Fruit fly (Drosophila melanogaster): ENCODE data around the gene Gs1l.

Gene Gs1l

DNA sequence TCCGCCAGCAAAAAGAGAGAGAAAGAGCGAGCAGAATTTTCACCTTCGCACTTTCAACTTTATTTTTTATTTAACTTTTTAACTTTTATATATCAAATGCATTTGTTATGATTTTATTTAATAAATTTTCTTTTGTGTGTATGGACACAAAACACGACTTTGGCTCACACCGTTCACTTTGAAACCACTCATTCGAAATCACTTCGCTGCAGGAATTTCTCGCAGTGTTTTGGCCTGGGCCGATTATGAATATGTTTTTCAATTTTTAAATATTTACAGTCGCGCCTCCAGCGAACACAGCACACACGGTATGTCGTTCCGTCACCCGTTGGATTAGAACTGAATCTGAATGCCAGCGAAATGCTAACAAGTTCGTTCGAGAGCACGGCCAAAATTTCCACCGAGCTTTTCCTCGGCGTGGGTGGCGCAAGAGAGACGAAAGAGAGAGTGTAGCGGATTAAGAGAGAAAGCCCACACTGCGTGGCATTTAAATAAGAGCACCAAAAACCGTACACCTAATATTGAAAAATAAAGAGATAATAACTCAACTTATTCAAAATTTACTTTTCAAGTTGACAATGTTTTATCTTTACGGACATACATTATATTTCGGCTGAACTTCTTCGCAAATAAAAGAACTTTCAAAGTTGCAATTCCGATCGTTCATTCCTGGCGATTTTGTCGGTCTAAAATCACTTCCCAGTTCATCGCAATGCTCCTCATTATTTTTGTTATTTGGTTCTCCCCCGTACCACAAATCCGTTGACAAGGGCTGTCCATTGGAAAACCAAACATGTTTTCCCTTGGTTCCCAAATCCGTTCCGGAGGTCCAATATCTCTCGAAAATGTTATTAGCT, 15.5 kb downstream of the Gs1l start, which contains the start of gene CG15431:
Gene CG15431 (minus strand): TSS at position 402 of the 857 bp plus-strand sequence.
- no peak for TF ChIP-seq CG17801 (GFP tag; optimal IDR thresholded peaks at IDR 0.05; ENCODE audit: partially characterized antibody)

DNA sequence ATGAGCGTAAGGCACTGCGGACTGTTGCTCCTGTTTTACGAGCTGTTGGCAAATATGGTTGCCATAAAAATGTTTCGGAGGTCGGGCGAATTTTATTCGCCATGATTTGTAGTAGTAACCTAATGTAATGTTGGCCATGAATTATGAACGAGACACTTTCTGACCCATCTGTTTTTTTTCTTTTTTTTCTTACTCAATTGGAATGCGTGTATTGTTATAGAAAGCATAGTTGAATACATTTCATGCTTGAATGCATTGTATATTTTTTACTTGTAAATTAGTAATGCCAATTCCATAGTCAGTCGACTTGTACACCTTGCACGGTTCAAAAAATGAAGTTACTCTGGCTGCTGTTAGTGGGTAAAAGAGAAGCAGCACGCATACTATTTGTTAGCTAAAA, 19.1 kb downstream of the Gs1l start, which contains the start of gene CG43056:
Gene CG43056 (plus strand): TSS at position 301 of the 400 bp plus-strand sequence.
- no peak for TF ChIP-seq CG17801 (GFP tag; optimal IDR thresholded peaks at IDR 0.05; ENCODE audit: partially characterized antibody)

DNA sequence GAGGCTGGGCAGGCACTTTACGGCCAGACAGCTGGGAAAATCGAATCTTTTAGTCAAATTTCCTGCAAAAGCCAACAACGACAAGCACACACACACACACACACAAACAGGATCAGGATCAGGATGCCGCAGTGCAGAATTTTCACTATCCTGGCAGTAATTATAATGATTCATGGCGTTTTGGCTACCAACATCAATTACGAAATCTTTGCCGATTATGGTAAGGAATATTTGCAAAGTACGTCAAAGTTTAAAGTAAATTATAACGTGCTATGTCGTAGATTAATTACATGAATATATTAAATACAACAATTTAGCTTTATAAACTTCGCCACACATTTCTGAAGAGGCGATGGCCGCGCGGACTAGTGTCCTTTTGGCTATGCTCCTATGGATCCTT, 23.0 kb downstream of the Gs1l start, which contains the start of the genes CG34177 and CG34178:
Gene CG34177 (plus strand): TSS at position 301 of the 400 bp plus-strand sequence.
Gene CG34178 (plus strand): TSS at position 301 of the 400 bp plus-strand sequence.
- TF ChIP-seq CG17801 (GFP tag; optimal IDR thresholded peaks at IDR 0.05; ENCODE audit: partially characterized antibody): no peak

DNA sequence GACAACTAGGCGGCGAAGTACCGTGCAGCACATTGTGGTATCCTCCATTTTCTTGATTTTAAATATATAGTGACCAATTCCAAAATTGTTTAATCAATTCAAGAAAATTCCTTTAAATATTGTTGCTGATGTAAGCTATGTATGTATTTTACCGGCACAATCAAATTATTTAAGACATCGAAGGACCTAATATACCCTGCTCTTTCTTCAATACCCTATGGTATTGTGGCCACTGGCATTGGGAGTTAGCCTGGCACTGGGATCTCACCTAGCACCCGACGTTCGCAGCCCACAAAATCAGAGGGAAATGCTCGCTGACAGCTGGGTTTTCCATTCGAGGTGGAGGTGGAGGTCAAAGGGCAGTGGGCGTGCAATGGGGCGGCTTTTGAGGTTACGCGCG, 34.5 kb downstream of the Gs1l start:
- TF ChIP-seq CG17801 (GFP tag; optimal IDR thresholded peaks at IDR 0.05; ENCODE audit: partially characterized antibody): no peak

DNA sequence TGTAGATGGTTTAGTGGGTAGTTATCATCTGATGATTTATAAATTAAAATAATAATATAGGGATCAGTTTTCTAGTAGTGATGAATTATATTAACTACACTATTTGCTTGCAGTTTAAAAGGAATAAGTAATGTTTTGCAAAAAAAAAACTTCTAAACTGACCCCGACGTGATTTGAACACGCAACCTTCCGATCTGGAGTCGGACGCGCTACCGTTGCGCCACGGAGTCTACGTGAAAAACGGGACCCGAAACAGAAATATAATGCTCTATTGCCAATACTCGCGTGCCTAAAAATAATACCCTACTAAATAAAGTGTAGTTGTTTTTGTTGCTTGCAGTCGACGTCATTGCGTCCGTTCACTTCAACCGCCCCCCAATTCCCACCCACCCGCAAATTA, 37.8 kb downstream of the Gs1l start:
- no peak for TF ChIP-seq CG17801 (GFP tag; optimal IDR thresholded peaks at IDR 0.05; ENCODE audit: partially characterized antibody)

DNA sequence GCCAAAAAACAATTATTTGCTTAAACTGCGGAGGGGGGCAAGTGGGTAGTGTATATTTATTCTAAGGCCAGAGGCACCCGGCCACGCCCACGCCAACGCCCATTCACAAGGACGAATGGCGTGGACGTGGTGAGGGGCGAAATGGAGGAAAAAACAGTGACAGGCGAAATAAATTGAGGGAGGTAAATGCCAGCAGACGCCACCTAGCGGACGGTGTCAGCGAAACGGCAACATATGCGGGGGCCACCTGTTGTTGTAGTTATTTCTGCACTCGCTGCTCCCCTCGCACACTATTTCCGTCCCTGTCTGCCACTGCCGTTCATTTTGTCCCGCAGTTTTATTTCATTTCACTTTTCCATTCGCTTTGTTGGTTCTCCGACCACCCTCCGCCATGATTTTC, 38.6 kb downstream of the Gs1l start:
- no peak for TF ChIP-seq CG17801 (GFP tag; optimal IDR thresholded peaks at IDR 0.05; ENCODE audit: partially characterized antibody)

DNA sequence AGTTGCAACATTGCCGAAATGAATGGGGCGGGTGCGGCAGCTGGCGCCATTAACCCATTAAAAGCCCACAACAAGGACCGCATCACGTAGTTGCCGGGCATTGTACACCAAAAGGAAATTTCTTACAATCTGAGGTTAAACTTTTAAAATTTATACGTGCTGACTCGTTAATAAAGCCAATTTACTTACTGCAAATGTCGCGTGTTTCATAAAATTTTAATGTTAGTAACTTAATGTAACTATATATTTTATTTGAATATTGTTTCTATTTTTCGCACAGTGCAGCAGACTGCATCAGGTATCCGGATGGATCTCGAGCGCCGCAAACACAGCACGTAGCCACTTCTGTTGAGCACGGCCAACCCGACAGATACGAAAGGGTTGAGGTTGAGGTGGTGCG, 39.7 kb downstream of the Gs1l start:
- TF ChIP-seq CG17801 (GFP tag; optimal IDR thresholded peaks at IDR 0.05; ENCODE audit: partially characterized antibody): no peak

DNA sequence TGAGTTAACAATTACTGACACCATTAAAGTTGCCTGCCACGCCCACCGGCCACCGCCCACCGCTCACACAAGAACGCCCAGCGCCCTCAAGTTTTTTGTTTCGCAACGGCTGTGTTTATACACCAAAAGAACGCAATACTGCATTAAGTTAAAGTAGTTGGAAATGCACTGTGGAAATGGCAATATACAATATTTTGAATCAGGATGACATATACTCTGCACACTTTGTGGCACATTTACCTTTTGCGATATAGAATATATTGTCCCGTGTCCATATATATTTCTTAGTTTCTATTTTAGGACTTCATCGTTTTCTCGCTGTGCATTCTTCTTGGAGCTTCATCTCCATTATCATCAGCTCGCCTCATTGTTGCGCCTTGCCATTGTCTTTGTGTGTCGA, 40.5 kb downstream of the Gs1l start:
- TF ChIP-seq CG17801 (GFP tag; optimal IDR thresholded peaks at IDR 0.05; ENCODE audit: partially characterized antibody): no peak

DNA sequence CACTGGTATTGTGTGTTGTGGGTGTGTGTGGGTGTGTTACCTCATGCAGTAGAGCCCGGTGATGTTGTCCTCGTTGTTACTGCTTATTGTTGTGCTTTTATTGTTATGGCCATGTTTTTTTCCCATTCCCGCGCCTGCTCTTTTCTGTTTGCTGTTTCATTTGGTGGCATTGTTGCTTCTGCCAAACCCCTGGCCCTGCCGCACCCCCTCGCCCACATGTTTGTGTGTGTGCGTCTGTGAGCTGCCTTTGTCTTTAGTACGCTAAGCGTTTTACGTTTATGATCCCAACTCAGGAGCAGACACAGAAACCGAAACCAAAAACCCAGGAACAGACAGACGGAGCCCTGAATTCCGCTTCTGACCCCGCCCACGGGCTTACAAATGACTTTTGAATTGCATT, 42.5 kb downstream of the Gs1l start:
- TF ChIP-seq CG17801 (GFP tag; optimal IDR thresholded peaks at IDR 0.05; ENCODE audit: partially characterized antibody): no peak

DNA sequence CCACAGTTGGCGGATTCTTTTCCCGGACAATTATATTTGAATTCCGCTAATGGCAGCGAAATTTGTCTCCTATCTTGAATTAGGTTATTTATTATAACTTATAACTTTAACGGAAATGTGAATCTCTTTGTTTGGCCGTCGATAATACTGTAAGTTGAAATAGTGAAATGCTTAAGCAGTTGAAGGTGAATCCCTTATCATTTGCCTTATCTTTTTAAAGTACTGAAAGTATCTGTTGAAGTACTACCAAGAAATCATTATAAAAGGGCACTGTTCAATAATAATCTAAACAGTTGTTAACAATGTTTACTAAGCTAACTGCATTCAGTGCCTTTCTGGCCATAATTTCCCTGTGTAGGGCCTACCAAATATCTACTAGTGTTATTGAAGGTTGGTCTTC, 45.8 kb downstream of the Gs1l start, which contains the start of gene CG43055:
Gene CG43055 (plus strand): TSS at position 301 of the 400 bp plus-strand sequence.
- TF ChIP-seq CG17801 (GFP tag; optimal IDR thresholded peaks at IDR 0.05; ENCODE audit: partially characterized antibody): no peak
